Worm (Caenorhabditis elegans) whole organism, L1 larva: Measurements from ENCODE around the gene str-96.

Source experiments
- ama-1 ChIP-seq: fragments of 150-350 bp; optimal IDR thresholded peaks from 2 replicates; lab custom pipeline; 2014
- ceh-82 ChIP-seq, 3 experiments: fragments of 150-350 bp in 1 of 3; sonication (generic microtip) in 2 of 3; optimal IDR thresholded peaks; 2 replicates each; lab custom pipeline; 2014 to 2017; ENCODE audit warnings: missing biosample characterization in 3 of 3, missing genetic modification characterization in 3 of 3
- lin-15B ChIP-seq: fragments of 150-350 bp; sonication (generic microtip); optimal IDR thresholded peaks from 3 replicates; lab custom pipeline; 2014; ENCODE audit warnings: missing biosample characterization, missing genetic modification characterization
- mep-1 ChIP-seq: fragments of 150-350 bp; optimal IDR thresholded peaks from 2 replicates; lab custom pipeline; 2014; ENCODE audit warnings: missing biosample characterization, missing genetic modification characterization
- nhr-12 ChIP-seq: sonication (generic microtip); optimal IDR thresholded peaks from 2 replicates; lab custom pipeline; 2017; ENCODE audit warnings: missing biosample characterization, missing genetic modification characterization
- nhr-76 ChIP-seq: sonication (generic microtip); optimal IDR thresholded peaks from 2 replicates; lab custom pipeline; 2017; ENCODE audit warnings: missing biosample characterization, missing genetic modification characterization
- rnt-1 ChIP-seq: sonication (generic microtip); optimal IDR thresholded peaks from 2 replicates; lab custom pipeline; 2016; ENCODE audit warnings: mild to moderate bottlenecking, missing genetic modification characterization, moderate library complexity, missing compliant biosample characterization
- snpc-4 ChIP-seq: fragments of 150-350 bp; optimal IDR thresholded peaks from 2 replicates; lab custom pipeline; 2014; ENCODE audit warnings: missing biosample characterization, missing genetic modification characterization
- unc-62 ChIP-seq: fragments of 150-350 bp; optimal IDR thresholded peaks from 2 replicates; lab custom pipeline; 2014; ENCODE audit warnings: missing biosample characterization, missing genetic modification reagents, missing genetic modification characterization
- zag-1 ChIP-seq: fragments of 150-350 bp; optimal IDR thresholded peaks from 2 replicates; lab custom pipeline; 2014; ENCODE audit warnings: missing biosample characterization, missing genetic modification characterization
- ztf-11 ChIP-seq, 2 experiments: sonication (generic microtip); optimal IDR thresholded peaks; 2 replicates each; lab custom pipeline; 2016 to 2017; ENCODE audit warnings: missing genetic modification characterization in 2 of 2, missing biosample characterization in 1 of 2, missing compliant biosample characterization in 1 of 2

DNA sequence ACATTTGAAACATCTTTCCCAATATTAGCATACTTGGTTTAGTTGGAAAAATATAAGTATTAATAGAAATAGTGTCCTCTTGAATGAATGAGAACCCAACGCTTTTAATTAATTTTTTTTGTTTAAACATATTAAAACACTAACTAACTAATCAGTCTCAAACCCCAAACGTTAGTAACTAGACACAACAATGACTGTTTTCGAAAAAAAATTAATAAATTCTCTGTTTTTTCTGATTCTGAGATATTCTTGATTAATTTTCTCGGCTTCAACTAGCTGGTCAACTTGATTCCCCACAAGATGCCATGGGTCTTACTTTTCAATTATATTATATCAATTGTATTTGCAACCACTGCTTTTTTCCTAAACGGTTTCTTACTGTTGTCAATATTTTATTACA is 41.7 kb downstream of the str-96 start, which contains the start of gene srbc-76:
- TF ChIP-seq unc-62 (GFP tag; lab: Kevin White, UChicago) (no peak), ceh-82 (tag; optimal IDR thresholded peaks at IDR 0.05; lab: Kevin White, UChicago) (no peak), snpc-4 (no peak), zag-1 (no peak), lin-15B (tag; lab: Kevin White, UChicago) (no peak), ama-1 (lab: Kevin White, UChicago) (no peak), nhr-12 (tag; lab: Kevin White, UChicago) (no peak), rnt-1 (tag; lab: Kevin White, UChicago) (no peak), nhr-76 (tag; lab: Kevin White, UChicago) (no peak), mep-1 (tag; lab: Kevin White, UChicago) (no peak), ztf-11 (tag; optimal IDR thresholded peaks at IDR 0.05; lab: Kevin White, UChicago) (no peak)
